Worm (Caenorhabditis elegans) whole organism, young adult: ENCODE measurements around the gene pph-4.2.

Experiments used
- B0019.2 ChIP-seq: fragments of 200-800 bp; sonication (Bioruptor generic); conservative IDR thresholded peaks from 2 replicates; pipeline ENCODE4 v1.3.6; 2022; ENCODE audit warnings: missing genetic modification reagents, missing genetic modification characterization, missing compliant biosample characterization
- F10E7.11 ChIP-seq: sonication (generic microtip); optimal IDR thresholded peaks from 2 replicates; lab custom pipeline; 2017; ENCODE audit warnings: mild to moderate bottlenecking, missing genetic modification characterization, moderate library complexity, missing compliant biosample characterization
- F39B2.1 ChIP-seq: fragments of 200-800 bp; sonication (Bioruptor generic); IDR thresholded peaks from 2 replicates; pipeline ENCODE4 v1.3.6; 2022; ENCODE audit warnings: missing genetic modification reagents, missing genetic modification characterization, missing compliant biosample characterization
- F57A8.1 ChIP-seq: fragments of 200-800 bp; sonication (Bioruptor generic); optimal IDR thresholded peaks from 2 replicates; lab custom pipeline; 2018; ENCODE audit warnings: mild to moderate bottlenecking, missing genetic modification characterization, moderate library complexity, missing compliant biosample characterization
- K12H6.12 ChIP-seq: fragments of 200-800 bp; sonication (Bioruptor generic); optimal IDR thresholded peaks from 2 replicates; lab custom pipeline; 2018; ENCODE audit warnings: mild to moderate bottlenecking, missing genetic modification characterization, missing compliant biosample characterization
- T07F8.4 ChIP-seq: sonication (generic microtip); optimal IDR thresholded peaks from 2 replicates; lab custom pipeline; 2016; ENCODE audit warnings: mild to moderate bottlenecking, missing genetic modification characterization, moderate library complexity, missing compliant biosample characterization
- Y67H2A.10 ChIP-seq: fragments of 200-800 bp; sonication (Bioruptor generic); conservative IDR thresholded peaks from 2 replicates; pipeline ENCODE4 v1.3.6; 2022; ENCODE audit warnings: missing genetic modification reagents, missing genetic modification characterization, missing compliant biosample characterization
- Y79H2A.3 ChIP-seq: fragments of 200-800 bp; sonication (Bioruptor generic); conservative IDR thresholded peaks from 2 replicates; pipeline ENCODE4 v1.3.6; 2022; ENCODE audit warnings: missing genetic modification reagents, missing genetic modification characterization, missing compliant biosample characterization
- ZK185.1 ChIP-seq: sonication (generic microtip); optimal IDR thresholded peaks from 2 replicates; lab custom pipeline; 2016; ENCODE audit warnings: mild to moderate bottlenecking, missing genetic modification characterization, missing compliant biosample characterization; ENCODE audit not compliant: poor library complexity, severe bottlenecking
- akir-1 ChIP-seq: fragments of 200-800 bp; sonication (Bioruptor generic); optimal IDR thresholded peaks from 2 replicates; lab custom pipeline; 2018; ENCODE audit warnings: mild to moderate bottlenecking, missing genetic modification characterization, moderate library complexity, missing compliant biosample characterization
- ama-1 ChIP-seq, 3 experiments: fragments of 150-350 bp in 1 of 3; sonication (generic microtip) in 2 of 3; optimal IDR thresholded peaks; 2 replicates each; lab custom pipeline; 2014 to 2018; ENCODE audit warnings: missing biosample characterization in 2 of 3, missing genetic modification characterization in 2 of 3, missing genetic modification reagents in 2 of 3
- aptf-2 ChIP-seq: fragments of 200-800 bp; sonication (Bioruptor generic); conservative IDR thresholded peaks from 2 replicates; pipeline ENCODE4 v1.3.6; 2022; ENCODE audit warnings: missing genetic modification reagents, missing genetic modification characterization, missing compliant biosample characterization
- atf-7 ChIP-seq: sonication (generic microtip); optimal IDR thresholded peaks from 2 replicates; lab custom pipeline; 2017; ENCODE audit warnings: mild to moderate bottlenecking, missing genetic modification characterization, missing compliant biosample characterization
- attf-5 ChIP-seq: fragments of 200-800 bp; sonication (Bioruptor generic); optimal IDR thresholded peaks from 2 replicates; lab custom pipeline; 2018; ENCODE audit warnings: mild to moderate bottlenecking, missing genetic modification characterization, missing compliant biosample characterization
- attf-6 ChIP-seq: fragments of 200-800 bp; sonication (Bioruptor generic); IDR thresholded peaks from 2 replicates; pipeline ENCODE4 v1.3.6; 2022; ENCODE audit warnings: missing genetic modification reagents, missing genetic modification characterization, missing compliant biosample characterization
- cebp-2 ChIP-seq: fragments of 200-800 bp; sonication (Bioruptor generic); IDR thresholded peaks from 2 replicates; pipeline ENCODE4 v1.3.6; 2022; ENCODE audit warnings: missing genetic modification characterization, missing compliant biosample characterization
- ceh-40 ChIP-seq: fragments of 200-800 bp; sonication (Bioruptor generic); IDR thresholded peaks from 2 replicates; pipeline ENCODE4 v1.3.6; 2022; ENCODE audit warnings: missing genetic modification characterization, missing compliant biosample characterization
- ceh-79 ChIP-seq: sonication (generic microtip); optimal IDR thresholded peaks from 2 replicates; lab custom pipeline; 2017; ENCODE audit warnings: mild to moderate bottlenecking, missing genetic modification characterization, missing compliant biosample characterization
- ceh-91 ChIP-seq: fragments of 200-800 bp; sonication (Bioruptor generic); IDR thresholded peaks from 2 replicates; pipeline ENCODE4 v1.3.6; 2022; ENCODE audit warnings: missing genetic modification reagents, missing genetic modification characterization, missing compliant biosample characterization
- die-1 ChIP-seq: sonication (generic microtip); optimal IDR thresholded peaks from 2 replicates; lab custom pipeline; 2016; ENCODE audit warnings: missing genotype, mild to moderate bottlenecking, missing genetic modification characterization, missing compliant biosample characterization
- dpl-1 ChIP-seq: fragments of 150-350 bp; optimal IDR thresholded peaks from 2 replicates; lab custom pipeline; 2014; ENCODE audit warnings: missing biosample characterization, missing genetic modification reagents, missing genetic modification characterization
- efl-1 ChIP-seq: fragments of 150-350 bp; optimal IDR thresholded peaks from 2 replicates; lab custom pipeline; 2014; ENCODE audit warnings: missing biosample characterization, missing genetic modification reagents, missing genetic modification characterization
- egl-18 ChIP-seq: fragments of 200-800 bp; sonication (Bioruptor generic); IDR thresholded peaks from 2 replicates; pipeline ENCODE4 v1.3.6; 2022; ENCODE audit warnings: missing genetic modification reagents, missing genetic modification characterization, missing compliant biosample characterization
- ekl-4 ChIP-seq: fragments of 200-800 bp; sonication (Bioruptor generic); IDR thresholded peaks from 2 replicates; pipeline ENCODE4 v1.3.6; 2022; ENCODE audit warnings: missing genetic modification reagents, missing genetic modification characterization, missing compliant biosample characterization
- ets-4 ChIP-seq: fragments of 200-800 bp; sonication (Bioruptor generic); optimal IDR thresholded peaks from 2 replicates; lab custom pipeline; 2018; ENCODE audit warnings: mild to moderate bottlenecking, missing genetic modification characterization, missing compliant biosample characterization
- fkh-3 ChIP-seq: sonication (generic microtip); optimal IDR thresholded peaks from 2 replicates; lab custom pipeline; 2016; ENCODE audit warnings: mild to moderate bottlenecking, missing genetic modification characterization, missing compliant biosample characterization
- hlh-26 ChIP-seq: fragments of 200-800 bp; sonication (Bioruptor generic); conservative IDR thresholded peaks from 2 replicates; pipeline ENCODE4 v1.3.6; 2022; ENCODE audit warnings: missing genetic modification reagents, missing genetic modification characterization, missing compliant biosample characterization
- lag-1 ChIP-seq: fragments of 200-800 bp; sonication (Bioruptor generic); IDR thresholded peaks from 2 replicates; pipeline ENCODE4 v1.3.6; 2022; ENCODE audit warnings: missing genetic modification reagents, missing genetic modification characterization, missing compliant biosample characterization
- lin-35 ChIP-seq, 3 experiments: fragments of 150-350 bp in 2 of 3; sonication (generic microtip) in 1 of 3; optimal IDR thresholded peaks; 2 replicates each; lab custom pipeline; 2014 to 2018; ENCODE audit warnings: missing biosample characterization in 3 of 3, missing genetic modification characterization in 3 of 3, missing genetic modification reagents in 3 of 3
- lin-40 ChIP-seq: sonication (generic microtip); optimal IDR thresholded peaks from 2 replicates; lab custom pipeline; 2016; ENCODE audit warnings: missing genetic modification characterization, mild to moderate bottlenecking, missing compliant biosample characterization, missing genotype, missing genetic modification reagents
- madf-3 ChIP-seq: fragments of 200-800 bp; sonication (Bioruptor generic); IDR thresholded peaks from 2 replicates; pipeline ENCODE4 v1.3.6; 2022; ENCODE audit warnings: missing genetic modification reagents, missing genetic modification characterization, missing compliant biosample characterization
- mcd-1 ChIP-seq: fragments of 200-800 bp; sonication (Bioruptor generic); IDR thresholded peaks from 2 replicates; pipeline ENCODE4 v1.3.6; 2022; ENCODE audit warnings: missing genetic modification reagents, missing genetic modification characterization, missing compliant biosample characterization
- mel-28 ChIP-seq: sonication (generic microtip); optimal IDR thresholded peaks from 2 replicates; lab custom pipeline; 2016; ENCODE audit warnings: borderline replicate concordance, mild to moderate bottlenecking, missing genetic modification characterization, missing compliant biosample characterization
- nfya-1 ChIP-seq: sonication (generic microtip); optimal IDR thresholded peaks from 2 replicates; lab custom pipeline; 2017; ENCODE audit warnings: antibody characterized with exemption, missing compliant biosample characterization, missing genetic modification characterization, borderline replicate concordance; ENCODE audit not compliant: insufficient read depth
- nfya-2 ChIP-seq: fragments of 200-800 bp; sonication (Bioruptor generic); IDR thresholded peaks from 2 replicates; pipeline ENCODE4 v1.3.6; 2022; ENCODE audit warnings: missing genetic modification reagents, missing genetic modification characterization, missing compliant biosample characterization
- nhr-179 ChIP-seq: sonication (generic microtip); optimal IDR thresholded peaks from 2 replicates; lab custom pipeline; 2016; ENCODE audit warnings: mild to moderate bottlenecking, missing genetic modification characterization, missing compliant biosample characterization
- nhr-27 ChIP-seq: fragments of 200-800 bp; sonication (Bioruptor generic); optimal IDR thresholded peaks from 2 replicates; lab custom pipeline; 2018; ENCODE audit warnings: mild to moderate bottlenecking, missing genetic modification characterization, moderate library complexity, missing compliant biosample characterization
- nhr-80 ChIP-seq: sonication (generic microtip); optimal IDR thresholded peaks from 2 replicates; lab custom pipeline; 2016; ENCODE audit warnings: missing genetic modification characterization, missing compliant biosample characterization
- rcor-1 ChIP-seq: fragments of 200-800 bp; sonication (Bioruptor generic); IDR thresholded peaks from 2 replicates; pipeline ENCODE4 v1.3.6; 2022; ENCODE audit warnings: missing genetic modification reagents, missing genetic modification characterization, missing compliant biosample characterization
- rec-8 ChIP-seq, 2 experiments: sonication (generic microtip); optimal IDR thresholded peaks; 2 replicates each; lab custom pipeline; 2016; ENCODE audit warnings: mild to moderate bottlenecking in 2 of 2, missing genetic modification characterization in 2 of 2, missing genetic modification reagents in 2 of 2, missing genotype in 2 of 2, missing biosample characterization in 1 of 2, missing compliant biosample characterization in 1 of 2, moderate library complexity in 1 of 2
- repo-1 ChIP-seq: sonication (generic microtip); optimal IDR thresholded peaks from 2 replicates; lab custom pipeline; 2017; ENCODE audit warnings: mild to moderate bottlenecking, missing genetic modification characterization, missing compliant biosample characterization
- snpc-1.1 ChIP-seq: sonication (generic microtip); optimal IDR thresholded peaks from 2 replicates; lab custom pipeline; 2017; ENCODE audit warnings: missing genetic modification characterization, mild to moderate bottlenecking, missing compliant biosample characterization, antibody characterized with exemption, moderate library complexity, missing genotype, missing genetic modification reagents; ENCODE audit not compliant: insufficient read depth
- snpc-3.4 ChIP-seq: sonication (generic microtip); optimal IDR thresholded peaks from 2 replicates; lab custom pipeline; 2017; ENCODE audit warnings: missing genetic modification characterization, mild to moderate bottlenecking, missing compliant biosample characterization, antibody characterized with exemption, moderate library complexity, missing genotype, missing genetic modification reagents
- snpc-4 ChIP-seq, 5 experiments: fragments of 150-350 bp in 1 of 5; sonication (generic microtip) in 4 of 5; optimal IDR thresholded peaks; 2 replicates each; lab custom pipeline; 2014 to 2018; ENCODE audit warnings: missing genetic modification characterization in 5 of 5, missing biosample characterization in 3 of 5, antibody characterized with exemption in 2 of 5, mild to moderate bottlenecking in 2 of 5, missing compliant biosample characterization in 2 of 5, missing genotype in 2 of 5, moderate library complexity in 2 of 5, missing genetic modification reagents in 1 of 5
- tlf-1 ChIP-seq: fragments of 200-800 bp; sonication (Bioruptor generic); optimal IDR thresholded peaks from 2 replicates; lab custom pipeline; 2018; ENCODE audit warnings: mild to moderate bottlenecking, missing genetic modification characterization, missing compliant biosample characterization
- xnd-1 ChIP-seq: sonication (generic microtip); optimal IDR thresholded peaks from 2 replicates; lab custom pipeline; 2016; ENCODE audit warnings: missing genotype, missing genetic modification reagents, missing genetic modification characterization, missing compliant biosample characterization

pph-4.2 gene

ce11 chrIII:12410304-12410703 is 33.3 kb upstream of the pph-4.2 start:
- TF ChIP-seq Y79H2A.3 (GFP tag; lab: Robert Waterston, UW) (no peak), mel-28 (tag; lab: Kevin White, UChicago) (no peak), atf-7 (tag; lab: Kevin White, UChicago) (no peak), tlf-1 (no peak), dpl-1 (GFP tag; lab: Kevin White, UChicago) (no peak), lin-40 (tag; lab: Kevin White, UChicago) (no peak), rcor-1 (GFP tag; lab: Robert Waterston, UW) (no peak), egl-18 (GFP tag; lab: Robert Waterston, UW) (no peak), xnd-1 (tag; lab: Kevin White, UChicago) (no peak), ZK185.1 (no peak), ceh-40 (GFP tag; lab: Robert Waterston, UW) (no peak), lag-1 (GFP tag; lab: Robert Waterston, UW) (no peak), Y67H2A.10 (GFP tag; lab: Robert Waterston, UW) (no peak), repo-1 (no peak), die-1 (tag; lab: Kevin White, UChicago) (no peak), T07F8.4 (tag; lab: Kevin White, UChicago) (no peak), snpc-3.4 (tag; lab: Kevin White, UChicago) (no peak), ceh-79 (tag; lab: Kevin White, UChicago) (no peak), cebp-2 (no peak), nfya-1 (tag; lab: Kevin White, UChicago) (no peak)
- TF ChIP-seq, all 124 proteins: peak for 0

DNA sequence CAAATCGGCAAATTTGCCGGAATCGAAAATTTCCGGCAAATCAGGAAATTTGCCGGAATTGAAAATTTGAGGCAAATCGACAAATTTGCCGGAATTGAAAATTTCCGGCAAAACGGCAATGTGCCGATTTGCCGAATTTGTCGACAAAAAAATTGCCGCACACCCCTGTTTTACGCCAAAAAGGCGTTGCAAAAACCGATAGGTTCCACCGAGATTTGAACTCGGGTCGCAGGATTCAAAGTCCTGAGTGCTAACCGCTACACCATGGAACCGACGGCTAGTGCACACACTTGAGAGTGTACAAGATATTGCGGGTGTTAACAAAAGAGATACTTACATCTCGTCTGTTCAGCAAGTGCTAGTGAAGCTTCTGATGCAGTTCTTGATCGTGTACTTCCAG is 22.7 kb upstream of the pph-4.2 start:
- TF ChIP-seq attf-5 (GFP tag; lab: Kevin White, UChicago) (no peak), mcd-1 (peak; percentile 45), ceh-91 (GFP tag; lab: Robert Waterston, UW) (no peak), nfya-2 (GFP tag; lab: Robert Waterston, UW) (no peak), snpc-1.1 (no peak), snpc-4 (GFP tag; optimal IDR thresholded peaks at IDR 0.05; lab: Kevin White, UChicago) (peak; percentile 31), snpc-4 (tag; optimal IDR thresholded peaks at IDR 0.05; lab: Kevin White, UChicago) (peak in 1 of 4 experiments; percentile 5), tlf-1 (no peak), B0019.2 (no peak), nhr-27 (tag; lab: Kevin White, UChicago) (no peak), F39B2.1 (no peak), hlh-26 (GFP tag; lab: Robert Waterston, UW) (no peak), nhr-80 (tag; lab: Kevin White, UChicago) (no peak), aptf-2 (GFP tag; lab: Robert Waterston, UW) (no peak), fkh-3 (no peak), efl-1 (GFP tag; lab: Kevin White, UChicago) (no peak), ama-1 (optimal IDR thresholded peaks at IDR 0.05; lab: Kevin White, UChicago) (no peak), ama-1 (GFP tag; optimal IDR thresholded peaks at IDR 0.05; lab: Kevin White, UChicago) (no peak), lin-35 (GFP tag; optimal IDR thresholded peaks at IDR 0.05; lab: Kevin White, UChicago) (no peak), rec-8 (tag; optimal IDR thresholded peaks at IDR 0.05; lab: Kevin White, UChicago) (peak in 1 of 2 experiments; percentile 27), rcor-1 (GFP tag; lab: Robert Waterston, UW) (no peak), K12H6.12 (tag; lab: Kevin White, UChicago) (no peak), madf-3 (GFP tag; lab: Robert Waterston, UW) (no peak), ets-4 (GFP tag; lab: Kevin White, UChicago) (no peak), F57A8.1 (GFP tag; lab: Kevin White, UChicago) (no peak), mel-28 (tag; lab: Kevin White, UChicago) (no peak), F10E7.11 (tag; lab: Kevin White, UChicago) (no peak), ekl-4 (GFP tag; lab: Robert Waterston, UW) (no peak), akir-1 (GFP tag; lab: Kevin White, UChicago) (no peak), attf-6 (GFP tag; lab: Robert Waterston, UW) (no peak), nhr-179 (tag; lab: Kevin White, UChicago) (no peak)
